Worm (Caenorhabditis elegans) whole organism, L2 larva: ENCODE results near the gene fbxl-2.

Source experiments
- F13H6.1 ChIP-seq: sonication (generic microtip); optimal IDR thresholded peaks from 2 replicates; lab custom pipeline; 2016; ENCODE audit warnings: missing genetic modification characterization, missing compliant biosample characterization
- R02D3.7 ChIP-seq: fragments of 150-350 bp; optimal IDR thresholded peaks from 2 replicates; lab custom pipeline; 2014; ENCODE audit warnings: missing biosample characterization, missing genetic modification characterization
- Y55F3AM.14 ChIP-seq: fragments of 200-800 bp; sonication (Bioruptor generic); optimal IDR thresholded peaks from 2 replicates; lab custom pipeline; 2018; ENCODE audit warnings: mild to moderate bottlenecking, missing genetic modification characterization, missing compliant biosample characterization
- ZK546.5 ChIP-seq: sonication (generic microtip); optimal IDR thresholded peaks from 2 replicates; lab custom pipeline; 2017; ENCODE audit warnings: missing biosample characterization, missing genetic modification characterization
- alr-1 ChIP-seq: fragments of 150-350 bp; optimal IDR thresholded peaks from 2 replicates; lab custom pipeline; 2014; ENCODE audit warnings: missing biosample characterization, missing genetic modification characterization
- aly-2 ChIP-seq: fragments of 150-350 bp; optimal IDR thresholded peaks from 2 replicates; lab custom pipeline; 2014; ENCODE audit warnings: missing biosample characterization, missing genetic modification characterization
- ama-1 ChIP-seq: fragments of 150-350 bp; optimal IDR thresholded peaks from 2 replicates; lab custom pipeline; 2018; ENCODE audit warnings: inconsistent platforms
- blmp-1 ChIP-seq: sonication (generic microtip); optimal IDR thresholded peaks from 2 replicates; lab custom pipeline; 2017; ENCODE audit warnings: missing genetic modification characterization, mild to moderate bottlenecking, missing compliant biosample characterization, antibody characterized with exemption, moderate library complexity; ENCODE audit not compliant: insufficient read depth
- ceh-16 ChIP-seq: fragments of 150-350 bp; optimal IDR thresholded peaks from 2 replicates; lab custom pipeline; 2014; ENCODE audit warnings: missing biosample characterization, missing genetic modification characterization
- ceh-82 ChIP-seq: fragments of 150-350 bp; optimal IDR thresholded peaks from 2 replicates; lab custom pipeline; 2014; ENCODE audit warnings: missing biosample characterization, missing genetic modification characterization
- crh-2 ChIP-seq: sonication (generic microtip); optimal IDR thresholded peaks from 2 replicates; lab custom pipeline; 2017; ENCODE audit warnings: missing biosample characterization, missing genetic modification characterization
- dmd-4 ChIP-seq: sonication (generic microtip); optimal IDR thresholded peaks from 2 replicates; lab custom pipeline; 2017; ENCODE audit warnings: missing biosample characterization, missing genetic modification characterization
- egl-27 ChIP-seq: sonication (generic microtip); optimal IDR thresholded peaks from 3 replicates; lab custom pipeline; 2017; ENCODE audit warnings: missing biosample characterization, missing genetic modification reagents, missing genetic modification characterization
- elt-3 ChIP-seq: sonication (generic microtip); optimal IDR thresholded peaks from 2 replicates; lab custom pipeline; 2017; ENCODE audit warnings: missing biosample characterization, missing genetic modification characterization
- fos-1 ChIP-seq: fragments of 150-350 bp; optimal IDR thresholded peaks from 2 replicates; lab custom pipeline; 2014; ENCODE audit warnings: missing biosample characterization, missing genetic modification characterization
- gmeb-1 ChIP-seq: fragments of 150-350 bp; optimal IDR thresholded peaks from 2 replicates; lab custom pipeline; 2014; ENCODE audit warnings: missing biosample characterization, missing genetic modification characterization
- lin-11 ChIP-seq: fragments of 150-350 bp; sonication (generic microtip); optimal IDR thresholded peaks from 2 replicates; lab custom pipeline; 2014; ENCODE audit warnings: missing biosample characterization, missing genetic modification characterization, inconsistent platforms, mixed read lengths
- lin-13 ChIP-seq: fragments of 150-350 bp; optimal IDR thresholded peaks from 2 replicates; lab custom pipeline; 2014; ENCODE audit warnings: missing biosample characterization, missing genetic modification reagents, missing genetic modification characterization
- lin-39 ChIP-seq: fragments of 150-350 bp; optimal IDR thresholded peaks from 2 replicates; lab custom pipeline; 2014; ENCODE audit warnings: missing biosample characterization, missing genetic modification reagents, missing genetic modification characterization
- lsy-2 ChIP-seq, 2 experiments: fragments of 150-350 bp in 1 of 2; sonication (generic microtip) in 1 of 2; optimal IDR thresholded peaks; 2 replicates each; lab custom pipeline; 2014 to 2017; ENCODE audit warnings: missing biosample characterization in 2 of 2, missing genetic modification characterization in 2 of 2
- mab-5 ChIP-seq: fragments of 150-350 bp; optimal IDR thresholded peaks from 2 replicates; lab custom pipeline; 2014; ENCODE audit warnings: missing biosample characterization, missing genetic modification characterization
- mbf-1 ChIP-seq: sonication (generic microtip); optimal IDR thresholded peaks from 2 replicates; lab custom pipeline; 2017; ENCODE audit warnings: missing biosample characterization, missing genetic modification characterization
- mdl-1 ChIP-seq, 2 experiments: fragments of 150-350 bp in 1 of 2; sonication (generic microtip) in 1 of 2; optimal IDR thresholded peaks; 2 replicates each; lab custom pipeline; 2017; ENCODE audit warnings: missing biosample characterization in 2 of 2, missing genetic modification characterization in 2 of 2
- nhr-10 ChIP-seq: sonication (generic microtip); optimal IDR thresholded peaks from 2 replicates; lab custom pipeline; 2017; ENCODE audit warnings: missing biosample characterization, missing genetic modification characterization
- nhr-11 ChIP-seq: fragments of 150-350 bp; optimal IDR thresholded peaks from 2 replicates; lab custom pipeline; 2014; ENCODE audit warnings: missing biosample characterization, missing genetic modification characterization
- nhr-12 ChIP-seq: fragments of 150-350 bp; optimal IDR thresholded peaks from 2 replicates; lab custom pipeline; 2014; ENCODE audit warnings: missing biosample characterization, missing genetic modification characterization
- nhr-129 ChIP-seq: fragments of 150-350 bp; optimal IDR thresholded peaks from 2 replicates; lab custom pipeline; 2014; ENCODE audit warnings: missing biosample characterization, missing genetic modification characterization
- nhr-21 ChIP-seq: fragments of 150-350 bp; optimal IDR thresholded peaks from 2 replicates; lab custom pipeline; 2014; ENCODE audit warnings: missing biosample characterization, missing genetic modification characterization
- nhr-23 ChIP-seq: fragments of 150-350 bp; optimal IDR thresholded peaks from 2 replicates; lab custom pipeline; 2014; ENCODE audit warnings: missing biosample characterization, missing genetic modification reagents, missing genetic modification characterization
- nhr-237 ChIP-seq: fragments of 150-350 bp; optimal IDR thresholded peaks from 2 replicates; lab custom pipeline; 2014; ENCODE audit warnings: missing biosample characterization, missing genetic modification characterization
- nhr-25 ChIP-seq: fragments of 150-350 bp; sonication (generic microtip); optimal IDR thresholded peaks from 3 replicates; lab custom pipeline; 2014; ENCODE audit warnings: missing biosample characterization, missing genetic modification characterization
- nhr-77 ChIP-seq: fragments of 150-350 bp; optimal IDR thresholded peaks from 2 replicates; lab custom pipeline; 2014; ENCODE audit warnings: missing biosample characterization, missing genetic modification characterization
- peb-1 ChIP-seq: fragments of 150-350 bp; optimal IDR thresholded peaks from 2 replicates; lab custom pipeline; 2014; ENCODE audit warnings: missing biosample characterization, missing genetic modification characterization
- sem-4 ChIP-seq: fragments of 150-350 bp; optimal IDR thresholded peaks from 2 replicates; lab custom pipeline; 2014; ENCODE audit warnings: missing biosample characterization, missing genetic modification reagents, missing genetic modification characterization
- skn-1 ChIP-seq: sonication (generic microtip); optimal IDR thresholded peaks from 2 replicates; lab custom pipeline; 2017; ENCODE audit warnings: missing biosample characterization, missing genetic modification characterization
- sma-3 ChIP-seq: sonication (generic microtip); optimal IDR thresholded peaks from 2 replicates; lab custom pipeline; 2016; ENCODE audit warnings: missing genetic modification reagents, missing genetic modification characterization, missing compliant biosample characterization
- sma-9 ChIP-seq, 2 experiments: fragments of 150-350 bp in 1 of 2; sonication (generic microtip) in 1 of 2; optimal IDR thresholded peaks; 2 replicates each; lab custom pipeline; 2014 to 2016; ENCODE audit warnings: missing genetic modification characterization in 2 of 2, mild to moderate bottlenecking in 1 of 2, missing biosample characterization in 1 of 2, missing compliant biosample characterization in 1 of 2, missing genetic modification reagents in 1 of 2, moderate library complexity in 1 of 2
- snpc-4 ChIP-seq: fragments of 150-350 bp; optimal IDR thresholded peaks from 2 replicates; lab custom pipeline; 2014; ENCODE audit warnings: missing biosample characterization, missing genetic modification characterization
- unc-39 ChIP-seq: fragments of 150-350 bp; optimal IDR thresholded peaks from 2 replicates; lab custom pipeline; 2014; ENCODE audit warnings: missing biosample characterization, missing genetic modification characterization
- unc-55 ChIP-seq: fragments of 150-350 bp; sonication (generic microtip); optimal IDR thresholded peaks from 3 replicates; lab custom pipeline; 2014; ENCODE audit warnings: missing biosample characterization, missing genetic modification reagents, missing genetic modification characterization
- unc-62 ChIP-seq: fragments of 150-350 bp; optimal IDR thresholded peaks from 2 replicates; lab custom pipeline; 2014; ENCODE audit warnings: missing biosample characterization, missing genetic modification reagents, missing genetic modification characterization
- zag-1 ChIP-seq: fragments of 150-350 bp; optimal IDR thresholded peaks from 2 replicates; lab custom pipeline; 2014; ENCODE audit warnings: missing biosample characterization, missing genetic modification characterization
- ztf-1 ChIP-seq: fragments of 200-800 bp; sonication (Bioruptor generic); conservative IDR thresholded peaks from 2 replicates; pipeline ENCODE4 v1.3.6; 2022; ENCODE audit warnings: missing genetic modification characterization, missing compliant biosample characterization
- ztf-11 ChIP-seq: sonication (generic microtip); optimal IDR thresholded peaks from 2 replicates; lab custom pipeline; 2017; ENCODE audit warnings: missing biosample characterization, missing genetic modification characterization
- ztf-4 ChIP-seq: fragments of 150-350 bp; optimal IDR thresholded peaks from 2 replicates; lab custom pipeline; 2014; ENCODE audit warnings: missing biosample characterization, missing genetic modification characterization

fbxl-2 gene

ce11 chrIII:4748109-4748508 is 9.0 kb upstream of the fbxl-2 start, which contains the start of gene col-89:
TSS of gene col-89 (plus strand) at chrIII:4748127.
- TF ChIP-seq Y55F3AM.14 (no peak), unc-62 (GFP tag; lab: Kevin White, UChicago) (no peak), alr-1 (no peak), ztf-1 (GFP tag; lab: Robert Waterston, UW) (no peak), mdl-1 (tag; optimal IDR thresholded peaks at IDR 0.05; lab: Kevin White, UChicago) (no peak), lin-13 (GFP tag; lab: Kevin White, UChicago) (no peak), nhr-129 (tag; lab: Kevin White, UChicago) (no peak), gmeb-1 (tag; lab: Kevin White, UChicago) (no peak), F13H6.1 (no peak), mbf-1 (tag; lab: Kevin White, UChicago) (no peak)
- TF ChIP-seq, all 48 proteins: peak for 0

- TF ChIP-seq alr-1 (no peak), gmeb-1 (tag; lab: Kevin White, UChicago) (no peak), nhr-25 (tag; lab: Kevin White, UChicago) (no peak), sem-4 (no peak), unc-62 (GFP tag; lab: Kevin White, UChicago) (no peak), aly-2 (tag; lab: Kevin White, UChicago) (no peak), mab-5 (tag; lab: Kevin White, UChicago) (no peak), nhr-10 (tag; lab: Kevin White, UChicago) (no peak), ZK546.5 (tag; lab: Kevin White, UChicago) (no peak), snpc-4 (tag; lab: Kevin White, UChicago) (no peak), dmd-4 (tag; lab: Kevin White, UChicago) (no peak), nhr-21 (tag; lab: Kevin White, UChicago) (no peak), peb-1 (no peak), skn-1 (no peak), nhr-11 (tag; lab: Kevin White, UChicago) (no peak), blmp-1 (tag; lab: Kevin White, UChicago) (no peak)
Observed at ce11 chrIII:4748666-4749065, 8.4 kb upstream of the fbxl-2 start.

- TF ChIP-seq aly-2 (tag; lab: Kevin White, UChicago) (no peak), mdl-1 (tag; optimal IDR thresholded peaks at IDR 0.05; lab: Kevin White, UChicago) (peak in 1 of 2 experiments; percentile 45), unc-62 (GFP tag; lab: Kevin White, UChicago) (peak; percentile 28), alr-1 (no peak), F13H6.1 (peak; percentile 86), sma-9 (GFP tag; optimal IDR thresholded peaks at IDR 0.05; lab: Kevin White, UChicago) (peak; percentile 89), sma-9 (tag; optimal IDR thresholded peaks at IDR 0.05; lab: Kevin White, UChicago) (no peak), lin-39 (no peak), nhr-77 (peak; percentile 51), nhr-12 (tag; lab: Kevin White, UChicago) (no peak), unc-39 (tag; lab: Kevin White, UChicago) (no peak), sem-4 (peak; percentile 91), ztf-11 (tag; lab: Kevin White, UChicago) (no peak), dmd-4 (tag; lab: Kevin White, UChicago) (no peak), R02D3.7 (tag; lab: Kevin White, UChicago) (peak; percentile 97), ztf-1 (GFP tag; lab: Robert Waterston, UW) (no peak), egl-27 (peak; percentile 80), Y55F3AM.14 (no peak), blmp-1 (tag; lab: Kevin White, UChicago) (peak; percentile 69), crh-2 (tag; lab: Kevin White, UChicago) (peak; percentile 94), elt-3 (tag; lab: Kevin White, UChicago) (no peak), fos-1 (peak; percentile 92), lin-13 (GFP tag; lab: Kevin White, UChicago) (peak; percentile 94), ZK546.5 (tag; lab: Kevin White, UChicago) (peak; percentile 73), nhr-237 (tag; lab: Kevin White, UChicago) (no peak), lin-11 (tag; lab: Kevin White, UChicago) (peak; percentile 89), nhr-25 (tag; lab: Kevin White, UChicago) (peak; percentile 95), ceh-82 (peak; percentile 57), gmeb-1 (tag; lab: Kevin White, UChicago) (peak; percentile 93), ceh-16 (peak; percentile 68), ztf-4 (tag; lab: Kevin White, UChicago) (peak; percentile 80), nhr-129 (tag; lab: Kevin White, UChicago) (peak; percentile 94), skn-1 (peak; percentile 79), peb-1 (no peak), sma-3 (GFP tag; lab: Kevin White, UChicago) (peak; percentile 95), ama-1 (lab: Kevin White, UChicago) (peak; percentile 64), nhr-23 (tag; lab: Kevin White, UChicago) (no peak), nhr-10 (tag; lab: Kevin White, UChicago) (no peak), lsy-2 (tag; optimal IDR thresholded peaks at IDR 0.05; lab: Kevin White, UChicago) (peak; percentile 91 to 98), nhr-11 (tag; lab: Kevin White, UChicago) (no peak), zag-1 (peak; percentile 27), unc-55 (GFP tag; lab: Kevin White, UChicago) (peak; percentile 97), nhr-21 (tag; lab: Kevin White, UChicago) (peak; percentile 93), mab-5 (tag; lab: Kevin White, UChicago) (peak; percentile 85)
Observed at ce11 chrIII:4754001-4754561, 3.0 kb upstream of the fbxl-2 start, which contains the start of the genes rps-0 and rbg-3. TSS of gene rps-0 (minus strand) at chrIII:4754051. TSS of gene rbg-3 (plus strand) at chrIII:4754424.
